Fruit fly (Drosophila melanogaster) whole organism, embryonic: ENCODE measurements around the gene CG13032.

Experiments used
- CG11695 ChIP-seq: fragments of 200-800 bp; sonication (Bioruptor generic); IDR thresholded peaks from 3 replicates; pipeline ENCODE4 v1.3.6; 2022; ENCODE audit warnings: missing biosample characterization, missing genetic modification characterization
- CG12744 ChIP-seq: fragments of 200-800 bp; sonication (Bioruptor generic); optimal IDR thresholded peaks from 2 replicates; lab custom pipeline; 2016; ENCODE audit warnings: missing biosample characterization, missing genetic modification characterization
- CG12769 ChIP-seq: fragments of 200-800 bp; sonication (Bioruptor generic); optimal IDR thresholded peaks from 2 replicates; lab custom pipeline; 2019; ENCODE audit warnings: missing biosample characterization, mild to moderate bottlenecking, missing genetic modification characterization, moderate library complexity
- CG13296 ChIP-seq: fragments of 200-800 bp; sonication (Bioruptor generic); optimal IDR thresholded peaks from 3 replicates; lab custom pipeline; 2018; ENCODE audit warnings: missing biosample characterization, mild to moderate bottlenecking, missing genetic modification characterization
- CG14710 ChIP-seq: fragments of 200-800 bp; sonication (Bioruptor generic); optimal IDR thresholded peaks from 3 replicates; lab custom pipeline; 2019; ENCODE audit warnings: missing biosample characterization, mild to moderate bottlenecking, missing genetic modification characterization, moderate library complexity
- CG15601 ChIP-seq: fragments of 200-800 bp; sonication (Bioruptor generic); optimal IDR thresholded peaks from 3 replicates; lab custom pipeline; 2019; ENCODE audit warnings: missing biosample characterization, mild to moderate bottlenecking, missing genetic modification characterization, moderate library complexity
- CG17328 ChIP-seq: fragments of 200-800 bp; sonication (Bioruptor generic); IDR thresholded peaks from 2 replicates; pipeline ENCODE4 v1.3.6; 2022; ENCODE audit warnings: missing biosample characterization, missing genetic modification characterization
- CG17359 ChIP-seq: fragments of 200-800 bp; sonication (Bioruptor generic); optimal IDR thresholded peaks from 3 replicates; lab custom pipeline; 2018; ENCODE audit warnings: missing biosample characterization, mild to moderate bottlenecking, missing genetic modification characterization, moderate library complexity
- CG17568 ChIP-seq: fragments of 200-800 bp; sonication (Bioruptor generic); optimal IDR thresholded peaks from 2 replicates; lab custom pipeline; 2018; ENCODE audit warnings: missing biosample characterization, mild to moderate bottlenecking, missing genetic modification characterization, moderate library complexity
- CG17912 ChIP-seq: fragments of 200-800 bp; sonication (Bioruptor generic); optimal IDR thresholded peaks from 2 replicates; lab custom pipeline; 2018; ENCODE audit warnings: missing biosample characterization, mild to moderate bottlenecking, missing genetic modification characterization
- CG18599 ChIP-seq: fragments of 200-800 bp; sonication (Bioruptor generic); optimal IDR thresholded peaks from 3 replicates; lab custom pipeline; 2017; ENCODE audit warnings: missing biosample characterization, missing genetic modification characterization, mild to moderate bottlenecking, moderate library complexity, missing genetic modification reagents
- CG32532 ChIP-seq: fragments of 200-800 bp; sonication (Bioruptor generic); IDR thresholded peaks from 2 replicates; pipeline ENCODE4 v1.3.6; 2022; ENCODE audit warnings: missing biosample characterization, missing genetic modification characterization
- CG32767 ChIP-seq: fragments of 200-800 bp; sonication (Bioruptor generic); IDR thresholded peaks from 2 replicates; pipeline ENCODE4 v1.3.6; 2022; ENCODE audit warnings: missing biosample characterization, missing genetic modification characterization
- CG33213 ChIP-seq: fragments of 200-800 bp; sonication (Bioruptor generic); optimal IDR thresholded peaks from 3 replicates; lab custom pipeline; 2016; ENCODE audit warnings: missing biosample characterization, missing genetic modification characterization
- CG4424 ChIP-seq: fragments of 200-800 bp; sonication (Bioruptor generic); optimal IDR thresholded peaks from 3 replicates; lab custom pipeline; 2016; ENCODE audit warnings: missing biosample characterization, missing genetic modification characterization
- CG6683 ChIP-seq: fragments of 200-800 bp; sonication (Bioruptor generic); optimal IDR thresholded peaks from 2 replicates; lab custom pipeline; 2017; ENCODE audit warnings: missing biosample characterization, mild to moderate bottlenecking, missing genetic modification characterization, missing genetic modification reagents
- CG8089 ChIP-seq: fragments of 200-800 bp; sonication (Bioruptor generic); optimal IDR thresholded peaks from 3 replicates; lab custom pipeline; 2016; ENCODE audit warnings: missing biosample characterization, missing genetic modification characterization
- CG8765 ChIP-seq: fragments of 200-800 bp; sonication (Bioruptor generic); IDR thresholded peaks from 2 replicates; pipeline ENCODE4 v1.3.6; 2022; ENCODE audit warnings: missing biosample characterization, missing genetic modification characterization
- Dll ChIP-seq: fragments of 200-800 bp; sonication (Bioruptor generic); IDR thresholded peaks from 4 replicates; pipeline ENCODE4 v1.3.6; 2022; ENCODE audit warnings: missing biosample characterization, missing genetic modification characterization; ENCODE audit not compliant: partially characterized antibody
- Hsf ChIP-seq: fragments of 200-800 bp; sonication (Bioruptor generic); optimal IDR thresholded peaks from 3 replicates; lab custom pipeline; 2016; ENCODE audit warnings: missing biosample characterization, missing genetic modification characterization
- Lpt ChIP-seq: fragments of >200 bp; optimal IDR thresholded peaks from 2 replicates; lab custom pipeline; 2018; ENCODE audit warnings: missing biosample characterization, missing genetic modification characterization
- Meics ChIP-seq: fragments of 200-800 bp; sonication (Bioruptor generic); optimal IDR thresholded peaks from 2 replicates; lab custom pipeline; 2017; ENCODE audit warnings: missing biosample characterization, mild to moderate bottlenecking, missing genetic modification characterization
- Pdp1 ChIP-seq, 2 experiments: fragments of 200-800 bp; sonication (Bioruptor generic); optimal IDR thresholded peaks; 3 replicates each; lab custom pipeline; 2016; ENCODE audit warnings: missing biosample characterization in 2 of 2, missing genetic modification characterization in 2 of 2, mild to moderate bottlenecking in 1 of 2, moderate library complexity in 1 of 2
- Ptx1 ChIP-seq: fragments of 200-800 bp; sonication (Bioruptor generic); IDR thresholded peaks from 2 replicates; pipeline ENCODE4 v1.3.6; 2022; ENCODE audit warnings: missing biosample characterization, missing genetic modification characterization
- Ravus ChIP-seq: fragments of 200-800 bp; sonication (Bioruptor generic); IDR thresholded peaks from 2 replicates; pipeline ENCODE4 v1.3.6; 2022; ENCODE audit warnings: missing biosample characterization, missing genetic modification characterization
- Rx ChIP-seq: fragments of 200-800 bp; sonication (Bioruptor generic); IDR thresholded peaks from 2 replicates; pipeline ENCODE4 v1.3.6; 2022; ENCODE audit warnings: missing biosample characterization, missing genetic modification characterization
- Sry-δ ChIP-seq: fragments of 200-800 bp; sonication (Bioruptor generic); optimal IDR thresholded peaks from 2 replicates; lab custom pipeline; 2016; ENCODE audit warnings: missing biosample characterization, missing genetic modification characterization
- ap ChIP-seq: fragments of 200-800 bp; sonication (Bioruptor generic); IDR thresholded peaks from 2 replicates; pipeline ENCODE4 v1.3.6; 2022; ENCODE audit warnings: missing biosample characterization, missing genetic modification characterization
- br ChIP-seq: fragments of >200 bp; optimal IDR thresholded peaks from 2 replicates; lab custom pipeline; 2017
- cas ChIP-seq: fragments of 200-800 bp; sonication (Bioruptor generic); IDR thresholded peaks from 2 replicates; pipeline ENCODE4 v1.3.6; 2022; ENCODE audit warnings: missing biosample characterization, missing genetic modification characterization
- cg ChIP-seq: fragments of 200-800 bp; sonication (Bioruptor generic); optimal IDR thresholded peaks from 3 replicates; lab custom pipeline; 2019; ENCODE audit warnings: missing biosample characterization, mild to moderate bottlenecking, missing genetic modification characterization, moderate library complexity
- disco-r ChIP-seq: fragments of 200-800 bp; sonication (Bioruptor generic); optimal IDR thresholded peaks from 2 replicates; lab custom pipeline; 2016; ENCODE audit warnings: missing biosample characterization, missing genetic modification characterization
- ftz-f1 ChIP-seq: fragments of 200-800 bp; sonication (Bioruptor generic); optimal IDR thresholded peaks from 2 replicates; lab custom pipeline; 2016; ENCODE audit warnings: missing biosample characterization, missing genetic modification characterization
- grau ChIP-seq: fragments of 200-800 bp; optimal IDR thresholded peaks from 3 replicates; lab custom pipeline; 2019; ENCODE audit warnings: missing biosample characterization, mild to moderate bottlenecking, missing genetic modification characterization, moderate library complexity
- jigr1 ChIP-seq: fragments of 200-800 bp; sonication (Bioruptor generic); IDR thresholded peaks from 3 replicates; pipeline ENCODE4 v1.3.6; 2022; ENCODE audit warnings: missing biosample characterization, missing genetic modification characterization
- nmo ChIP-seq: fragments of 200-800 bp; sonication (Bioruptor generic); optimal IDR thresholded peaks from 2 replicates; lab custom pipeline; 2018; ENCODE audit warnings: missing biosample characterization, mild to moderate bottlenecking, missing genetic modification characterization, moderate library complexity
- odd ChIP-seq: fragments of 200-800 bp; sonication (Bioruptor generic); optimal IDR thresholded peaks from 2 replicates; lab custom pipeline; 2017; ENCODE audit warnings: missing biosample characterization, mild to moderate bottlenecking, missing genetic modification characterization
- peb ChIP-seq: fragments of 200-800 bp; sonication (Bioruptor generic); IDR thresholded peaks from 2 replicates; pipeline ENCODE4 v1.3.6; 2022; ENCODE audit warnings: missing biosample characterization, missing genetic modification characterization
- phol ChIP-seq: fragments of 200-800 bp; sonication (Bioruptor generic); optimal IDR thresholded peaks from 3 replicates; lab custom pipeline; 2018; ENCODE audit warnings: missing biosample characterization, mild to moderate bottlenecking, missing genetic modification characterization, moderate library complexity
- run ChIP-seq: fragments of 200-800 bp; sonication (Bioruptor generic); optimal IDR thresholded peaks from 3 replicates; lab custom pipeline; 2018; ENCODE audit warnings: missing biosample characterization, mild to moderate bottlenecking, missing genetic modification characterization
- salm ChIP-seq: fragments of 200-800 bp; sonication (Bioruptor generic); optimal IDR thresholded peaks from 2 replicates; lab custom pipeline; 2018; ENCODE audit warnings: missing biosample characterization, mild to moderate bottlenecking, missing genetic modification characterization
- slbo ChIP-seq: fragments of 200-800 bp; sonication (Bioruptor generic); IDR thresholded peaks from 2 replicates; pipeline ENCODE4 v1.3.6; 2022; ENCODE audit warnings: missing biosample characterization, missing genetic modification characterization
- sna ChIP-seq: fragments of 200-800 bp; sonication (Bioruptor generic); IDR thresholded peaks from 2 replicates; pipeline ENCODE4 v1.3.6; 2022; ENCODE audit warnings: missing biosample characterization, missing genetic modification characterization; ENCODE audit not compliant: partially characterized antibody
- ssp ChIP-seq: fragments of 200-800 bp; sonication (Bioruptor generic); IDR thresholded peaks from 2 replicates; pipeline ENCODE4 v1.3.6; 2022; ENCODE audit warnings: missing biosample characterization, missing genetic modification characterization
- usp ChIP-seq: fragments of >200 bp; optimal IDR thresholded peaks from 2 replicates; lab custom pipeline; 2017; ENCODE audit warnings: missing biosample characterization, missing genetic modification characterization
- vnd ChIP-seq: fragments of 200-800 bp; sonication (Bioruptor generic); IDR thresholded peaks from 3 replicates; pipeline ENCODE4 v1.3.6; 2022; ENCODE audit warnings: missing biosample characterization, missing genetic modification characterization; ENCODE audit not compliant: partially characterized antibody
- zen2 ChIP-seq: fragments of 200-800 bp; sonication (Bioruptor generic); IDR thresholded peaks from 3 replicates; pipeline ENCODE4 v1.3.6; 2022; ENCODE audit warnings: missing biosample characterization, missing genetic modification characterization; ENCODE audit not compliant: partially characterized antibody
- zfh1 ChIP-seq: fragments of 200-800 bp; sonication (Bioruptor generic); IDR thresholded peaks from 3 replicates; pipeline ENCODE4 v1.3.6; 2022; ENCODE audit warnings: missing biosample characterization, missing genetic modification characterization

CG13032 gene

dm6 chr3L:16710258-16711020 lies 36.7 kb downstream of the CG13032 start (continued):
- no peak for TF ChIP-seq CG33213 (GFP tag; lab: Kevin White, UChicago)
- peak; percentile 74 for TF ChIP-seq CG32532 (GFP tag; lab: Robert Waterston, UW)
- no peak for TF ChIP-seq Lpt (GFP tag; lab: Kevin White, UChicago)
- TF ChIP-seq disco-r: no peak
- no peak for TF ChIP-seq peb (GFP tag; lab: Robert Waterston, UW)
- TF ChIP-seq salm: peak; percentile 10
- no peak for TF ChIP-seq CG8089 (GFP tag; lab: Kevin White, UChicago)
- TF ChIP-seq CG8765 (GFP tag; lab: Robert Waterston, UW): peak; percentile 46
- TF ChIP-seq usp (GFP tag; lab: Kevin White, UChicago): no peak
- peak; percentile 50 for TF ChIP-seq phol
- TF ChIP-seq ftz-f1: no peak
- TF ChIP-seq CG17568 (GFP tag; lab: Kevin White, UChicago): no peak
- peak; percentile 66 for TF ChIP-seq CG17359 (tag; lab: Kevin White, UChicago)
- TF ChIP-seq Pdp1 (GFP tag; optimal IDR thresholded peaks at IDR 0.05; lab: Kevin White, UChicago): peak in 1 of 2 experiments; percentile 2
- TF ChIP-seq CG17328 (GFP tag; lab: Robert Waterston, UW): 0 out of 2 replicates have a peak, but pooled peaks have one; percentile 19
- 0 out of 3 replicates have a peak, but pooled peaks have one; percentile 32 for TF ChIP-seq zfh1 (GFP tag; lab: Robert Waterston, UW)
- TF ChIP-seq Ptx1: peak; percentile 72
- TF ChIP-seq zen2: no peak
- no peak for TF ChIP-seq run (tag; lab: Kevin White, UChicago)
- TF ChIP-seq Hsf (GFP tag; lab: Kevin White, UChicago): no peak
- no peak for TF ChIP-seq odd
- TF ChIP-seq CG6683 (GFP tag; lab: Kevin White, UChicago): peak; percentile 28
- no peak for TF ChIP-seq ssp (GFP tag; lab: Robert Waterston, UW)
- TF ChIP-seq jigr1 (GFP tag; lab: Robert Waterston, UW): no peak
- no peak for TF ChIP-seq cas (GFP tag; lab: Robert Waterston, UW)
- no peak for TF ChIP-seq Sry-δ (GFP tag; lab: Kevin White, UChicago)
- TF ChIP-seq, all 482 proteins: peak for 146

dm6 chr3L:16711430-16712228 lies 37.9 kb downstream of the CG13032 start, which contains the start of the genes CG43954, Lasp and Dab:
CG43954 (minus strand) TSS chr3L:16711677.
Lasp (minus strand) TSS chr3L:16711677.
Dab (plus strand) TSS chr3L:16712126.
- TF ChIP-seq CG13296 (GFP tag; lab: Kevin White, UChicago) (peak; percentile 55), Ravus (GFP tag; lab: Robert Waterston, UW) (no peak), br (lab: Kevin White, UChicago) (no peak), CG14710 (tag; lab: Kevin White, UChicago) (peak; percentile 66), sna (GFP tag; lab: Robert Waterston, UW) (no peak), CG11695 (GFP tag; lab: Robert Waterston, UW) (no peak), Dll (peak; percentile 71), CG17328 (GFP tag; lab: Robert Waterston, UW) (peak; percentile 59), CG17912 (GFP tag; lab: Kevin White, UChicago) (no peak), CG32767 (no peak), Meics (GFP tag; lab: Kevin White, UChicago) (peak; percentile 35), grau (peak; percentile 29), ap (GFP tag; lab: Robert Waterston, UW) (0 out of 2 replicates have a peak, but pooled peaks have one; percentile 13), CG12769 (tag; lab: Kevin White, UChicago) (no peak), CG4424 (GFP tag; lab: Kevin White, UChicago) (peak; percentile 16), Rx (no peak), CG12744 (peak; percentile 36), CG15601 (peak; percentile 48), nmo (GFP tag; lab: Kevin White, UChicago) (peak; percentile 51), Pdp1 (GFP tag; optimal IDR thresholded peaks at IDR 0.05; lab: Kevin White, UChicago) (peak in 1 of 2 experiments; percentile 70), cg (no peak), slbo (GFP tag; lab: Robert Waterston, UW) (peak; percentile 47), CG18599 (GFP tag; lab: Kevin White, UChicago) (no peak), vnd (GFP tag; lab: Robert Waterston, UW) (no peak)
